Worm (Caenorhabditis elegans): ENCODE results near the gene fbxa-55.
A peak's percentile ranks its signal among the peaks of the same experiment; 100 is the strongest.

Gene fbxa-55

DNA sequence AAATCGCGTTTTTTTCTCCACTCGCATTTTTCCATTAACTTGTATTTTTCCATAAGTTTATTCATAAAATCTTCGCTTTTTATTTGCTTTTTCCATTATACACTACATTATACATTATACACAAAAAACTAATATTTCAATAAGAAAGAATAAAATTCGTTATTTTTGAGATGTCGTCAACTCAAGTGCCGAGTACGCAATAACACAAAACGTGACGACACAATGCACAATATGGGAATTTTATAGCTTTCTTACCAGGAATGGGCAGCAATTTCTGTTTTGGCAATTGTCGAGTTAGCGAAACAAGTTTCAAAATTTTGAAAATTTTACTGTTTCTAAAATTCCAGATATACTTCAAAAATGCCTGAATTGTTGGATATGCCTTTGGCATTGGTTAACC, 16.3 kb upstream of the fbxa-55 start, which contains the start of gene fbxa-10:
Gene fbxa-10 (plus strand): TSS at position 207 of the 400 bp plus-strand sequence.
- no peak for TF ChIP-seq zfh-2 (GFP tag; conservative IDR thresholded peaks at IDR 0.05)
- no peak for TF ChIP-seq snpc-4 (GFP tag; optimal IDR thresholded peaks at IDR 0.05)
- TF ChIP-seq snpc-4 (tag; optimal IDR thresholded peaks at IDR 0.05), result no peak
- no peak for TF ChIP-seq lsy-27 (tag; optimal IDR thresholded peaks at IDR 0.05; ENCODE audit: borderline replicate concordance, insufficient read depth)
- no peak for TF ChIP-seq nhr-179 (tag; optimal IDR thresholded peaks at IDR 0.05)
- no peak for TF ChIP-seq rec-8 (tag; optimal IDR thresholded peaks at IDR 0.05)
- TF ChIP-seq hmg-1.2 (GFP tag; IDR thresholded peaks at IDR 0.05), result no peak
- no peak for TF ChIP-seq die-1 (tag; optimal IDR thresholded peaks at IDR 0.05)
- no peak for TF ChIP-seq atf-7 (tag; optimal IDR thresholded peaks at IDR 0.05)
- TF ChIP-seq F33H1.4 (GFP tag; IDR thresholded peaks at IDR 0.05), result no peak
- no peak for TF ChIP-seq B0336.3 (GFP tag; IDR thresholded peaks at IDR 0.05)
- TF ChIP-seq Y53G8AR.9 (GFP tag; conservative IDR thresholded peaks at IDR 0.05), result no peak
- no peak for TF ChIP-seq repo-1 (tag; optimal IDR thresholded peaks at IDR 0.05)
- TF ChIP-seq sdz-38 (tag; optimal IDR thresholded peaks at IDR 0.05), result no peak
- no peak for TF ChIP-seq let-607 (tag; optimal IDR thresholded peaks at IDR 0.05)
- no peak for TF ChIP-seq tbx-9 (tag; optimal IDR thresholded peaks at IDR 0.05; ENCODE audit: borderline replicate concordance)
- no peak for TF ChIP-seq hsf-1 (GFP tag; IDR thresholded peaks at IDR 0.05)
- TF ChIP-seq sptf-2 (GFP tag; optimal IDR thresholded peaks at IDR 0.05), result no peak
- TF ChIP-seq mes-4 (tag; optimal IDR thresholded peaks at IDR 0.05), result no peak
- TF ChIP-seq snpc-1.3 (tag; optimal IDR thresholded peaks at IDR 0.05; ENCODE audit: insufficient read depth), result no peak
- TF ChIP-seq lin-40 (tag; optimal IDR thresholded peaks at IDR 0.05), result no peak

- no peak for TF ChIP-seq aptf-2 (GFP tag; conservative IDR thresholded peaks at IDR 0.05)
- TF ChIP-seq B0261.1 (tag; optimal IDR thresholded peaks at IDR 0.05), result no peak
- no peak for TF ChIP-seq nhr-80 (tag; optimal IDR thresholded peaks at IDR 0.05)
- no peak for TF ChIP-seq zim-3 (tag; optimal IDR thresholded peaks at IDR 0.05)
- TF ChIP-seq mcd-1 (GFP tag; IDR thresholded peaks at IDR 0.05), result no peak
- TF ChIP-seq ekl-4 (GFP tag; IDR thresholded peaks at IDR 0.05), result no peak
- TF ChIP-seq gei-17 (GFP tag; optimal IDR thresholded peaks at IDR 0.05), result no peak
- no peak for TF ChIP-seq ztf-22 (GFP tag; optimal IDR thresholded peaks at IDR 0.05)
- TF ChIP-seq bed-1 (GFP tag; IDR thresholded peaks at IDR 0.05), result no peak
- no peak for TF ChIP-seq ZK185.1 (tag; optimal IDR thresholded peaks at IDR 0.05; ENCODE audit: poor library complexity, severe bottlenecking)
- no peak for TF ChIP-seq let-607 (tag; optimal IDR thresholded peaks at IDR 0.05)
- no peak for TF ChIP-seq tlf-1 (GFP tag; optimal IDR thresholded peaks at IDR 0.05)
- TF ChIP-seq ztf-25 (GFP tag; IDR thresholded peaks at IDR 0.05), result no peak
- no peak for TF ChIP-seq dpl-1 (GFP tag; optimal IDR thresholded peaks at IDR 0.05)
- TF ChIP-seq athp-1 (tag; optimal IDR thresholded peaks at IDR 0.05), result no peak
- no peak for TF ChIP-seq Y53F4B.3 (GFP tag; IDR thresholded peaks at IDR 0.05)
Measured at ce11 chrIII:950472-950871, 14.6 kb upstream of the fbxa-55 start, which contains the start of the genes fbxa-67 and fbxa-11. Gene fbxa-67 (minus strand): TSS chrIII:950670. Gene fbxa-11 (plus strand): TSS chrIII:950869.

ce11 chrIII:946250-946725, 10.4 kb upstream of the fbxa-55 start, which contains the start of gene fbxa-60:
Gene fbxa-60 (minus strand): TSS chrIII:946300.
- TF ChIP-seq Y53G8AR.9 (GFP tag; conservative IDR thresholded peaks at IDR 0.05) (no peak), nhr-80 (tag; optimal IDR thresholded peaks at IDR 0.05) (peak; percentile 79), cebp-1 (GFP tag; IDR thresholded peaks at IDR 0.05) (peak; percentile 88), cebp-1 (tag; optimal IDR thresholded peaks at IDR 0.05) (peak; percentile 78), attf-5 (GFP tag; optimal IDR thresholded peaks at IDR 0.05) (peak; percentile 27), ceh-100 (GFP tag; IDR thresholded peaks at IDR 0.05) (no peak), unc-62 (GFP tag; optimal IDR thresholded peaks at IDR 0.05) (peak; percentile 60)
